Fruit fly (Drosophila melanogaster): ENCODE results near the gene CG33223.
A peak's percentile ranks its signal among the peaks of the same experiment; 100 is the strongest.

CG33223 gene

DNA sequence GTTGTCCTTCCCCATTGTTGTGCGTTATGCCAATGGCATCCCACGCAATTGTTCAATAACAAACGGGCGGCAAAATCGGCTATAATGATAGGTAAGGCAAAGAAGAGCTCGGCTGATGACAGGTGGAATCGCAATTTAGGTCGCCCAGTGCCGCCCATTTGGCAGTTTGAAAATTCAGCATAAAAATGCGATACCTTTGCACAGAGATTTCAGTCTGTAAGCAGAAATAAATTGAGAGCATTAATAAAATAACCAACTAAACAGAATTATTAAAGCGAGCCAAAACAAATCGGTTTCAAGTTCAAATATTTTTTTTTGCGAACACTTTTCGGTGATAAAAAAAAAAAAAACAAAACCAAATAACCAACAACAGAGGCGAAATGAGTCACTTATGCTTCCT lies at the start of gene CG33223:
Gene CG33223, minus strand, starts transcription at position 215 of the 400 bp plus-strand sequence.
- TF ChIP-seq CG34406 (GFP tag; optimal IDR thresholded peaks at IDR 0.05) (no peak), CG6792 (GFP tag; optimal IDR thresholded peaks at IDR 0.05) (no peak), CG11294 (GFP tag; IDR thresholded peaks at IDR 0.05) (no peak), svp (GFP tag) (no peak), CG15336 (GFP tag; IDR thresholded peaks at IDR 0.05) (no peak), Gug (GFP tag; IDR thresholded peaks at IDR 0.05) (no peak), Lpt (GFP tag; optimal IDR thresholded peaks at IDR 0.05) (no peak), CG1621 (tag; optimal IDR thresholded peaks at IDR 0.05) (no peak), net (GFP tag; optimal IDR thresholded peaks at IDR 0.05) (no peak), fd59A (GFP tag; optimal IDR thresholded peaks at IDR 0.05) (no peak), dac (GFP tag; optimal IDR thresholded peaks at IDR 0.05) (no peak), OdsH (GFP tag; optimal IDR thresholded peaks at IDR 0.05) (no peak), vri (GFP tag; optimal IDR thresholded peaks at IDR 0.05) (no peak), dsx (GFP tag; optimal IDR thresholded peaks at IDR 0.05; ENCODE audit: poor library complexity, severe bottlenecking) (no peak), CG11762 (GFP tag; optimal IDR thresholded peaks at IDR 0.05; ENCODE audit: insufficient read depth) (no peak), Smox (GFP tag; optimal IDR thresholded peaks at IDR 0.05) (no peak), cyc (GFP tag; optimal IDR thresholded peaks at IDR 0.05) (no peak), Hr38 (GFP tag; optimal IDR thresholded peaks at IDR 0.05) (no peak), CG8119 (GFP tag; IDR thresholded peaks at IDR 0.05) (no peak), CG6854 (GFP tag; optimal IDR thresholded peaks at IDR 0.05) (no peak)

DNA sequence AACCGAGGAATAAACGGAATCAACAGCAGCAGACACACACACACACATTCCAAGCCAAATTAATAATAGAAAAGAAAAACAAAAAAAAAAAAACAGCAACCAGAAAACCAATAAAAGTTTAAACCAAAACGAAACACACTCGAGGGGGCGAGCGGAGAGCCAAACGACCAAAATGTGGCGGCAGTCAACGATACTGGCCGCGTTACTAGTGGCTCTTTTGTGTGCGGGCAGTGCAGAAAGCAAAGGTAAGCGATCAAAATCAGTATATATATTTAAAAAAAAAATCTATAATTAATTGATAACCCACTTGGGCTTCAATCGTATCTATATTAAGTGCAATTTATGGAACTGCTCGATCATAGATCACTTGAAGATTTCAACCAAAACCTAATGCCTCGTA lies 48.1 kb upstream of the CG33223 start:
- TF ChIP-seq eg (GFP tag; IDR thresholded peaks at IDR 0.05): 0 out of 3 replicates have a peak, but pooled peaks have one; percentile 25
- TF ChIP-seq dsx (GFP tag; optimal IDR thresholded peaks at IDR 0.05; ENCODE audit: poor library complexity, severe bottlenecking): no peak

DNA sequence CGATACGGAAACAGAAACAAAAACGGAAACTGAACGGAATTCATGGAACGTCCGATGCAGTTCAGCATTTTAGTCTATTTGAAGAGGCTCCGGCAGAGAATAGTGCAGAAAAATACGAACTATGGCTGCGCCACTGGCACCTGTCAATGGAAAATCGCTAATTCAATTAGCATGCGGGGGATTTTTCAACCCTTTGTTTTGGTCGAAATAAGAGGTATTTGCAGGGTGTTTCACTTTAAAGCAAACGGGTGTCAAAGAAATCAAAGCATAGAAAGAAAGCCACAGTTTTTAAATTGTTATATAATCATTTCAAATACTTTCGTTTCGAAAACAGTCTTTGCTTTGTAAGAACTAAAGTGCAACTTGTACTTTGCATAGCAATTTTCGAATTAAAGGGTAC lies 45.9 kb upstream of the CG33223 start, which contains the start of gene PIP82:
Gene PIP82, minus strand, starts transcription at position 101 of the 400 bp plus-strand sequence.
- TF ChIP-seq CG8119 (GFP tag; IDR thresholded peaks at IDR 0.05) (no peak), svp (GFP tag) (no peak), CG6792 (GFP tag; optimal IDR thresholded peaks at IDR 0.05) (no peak), CG6163 (GFP tag; IDR thresholded peaks at IDR 0.05) (no peak), CG34406 (GFP tag; optimal IDR thresholded peaks at IDR 0.05) (no peak), Eip93F (GFP tag; optimal IDR thresholded peaks at IDR 0.05) (no peak), acj6 (GFP tag; optimal IDR thresholded peaks at IDR 0.05) (no peak), CG3032 (tag; optimal IDR thresholded peaks at IDR 0.05) (no peak), Eip75B (GFP tag; optimal IDR thresholded peaks at IDR 0.05) (no peak), spab (GFP tag; optimal IDR thresholded peaks at IDR 0.05) (no peak), Sox14 (GFP tag; optimal IDR thresholded peaks at IDR 0.05) (no peak), CG32006 (GFP tag; optimal IDR thresholded peaks at IDR 0.05) (no peak), salr (GFP tag; optimal IDR thresholded peaks at IDR 0.05) (no peak), achi (GFP tag; optimal IDR thresholded peaks at IDR 0.05) (no peak), dsx (GFP tag; optimal IDR thresholded peaks at IDR 0.05; ENCODE audit: poor library complexity, severe bottlenecking) (no peak), Eip78C (GFP tag) (no peak), Smox (GFP tag; optimal IDR thresholded peaks at IDR 0.05) (no peak), Gug (GFP tag; IDR thresholded peaks at IDR 0.05) (no peak), fd85E (GFP tag; optimal IDR thresholded peaks at IDR 0.05) (no peak)

DNA sequence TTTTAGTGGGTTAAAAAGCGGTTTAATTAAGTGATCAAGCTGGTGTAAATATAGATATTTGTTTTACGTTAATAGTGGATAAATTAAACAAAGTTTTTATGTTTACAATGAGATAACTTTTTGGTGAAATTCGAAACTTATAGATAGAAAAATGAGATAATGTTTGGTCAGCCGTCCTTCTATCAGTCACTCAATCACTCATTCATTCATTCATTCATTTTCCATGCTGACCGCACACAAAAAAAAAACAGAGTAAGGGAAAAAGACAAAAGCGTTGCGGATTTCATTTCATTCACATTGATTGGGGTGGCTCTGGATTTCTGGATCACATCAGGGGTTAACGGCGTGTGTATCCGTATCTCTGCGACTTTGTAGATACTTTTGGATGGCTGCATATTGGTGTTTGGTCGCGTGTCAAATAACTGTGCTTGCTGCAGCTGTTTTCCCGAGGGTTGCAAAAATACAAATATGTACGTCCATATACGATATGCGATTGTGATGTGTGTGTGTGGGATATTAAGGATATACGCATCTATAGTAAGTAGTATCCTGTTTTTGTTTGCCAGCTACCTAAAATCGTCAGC lies 40.0 kb upstream of the CG33223 start:
- TF ChIP-seq svp (GFP tag) (peak; percentile 49), Sox14 (GFP tag; optimal IDR thresholded peaks at IDR 0.05) (no peak), eg (GFP tag; IDR thresholded peaks at IDR 0.05) (no peak)

DNA sequence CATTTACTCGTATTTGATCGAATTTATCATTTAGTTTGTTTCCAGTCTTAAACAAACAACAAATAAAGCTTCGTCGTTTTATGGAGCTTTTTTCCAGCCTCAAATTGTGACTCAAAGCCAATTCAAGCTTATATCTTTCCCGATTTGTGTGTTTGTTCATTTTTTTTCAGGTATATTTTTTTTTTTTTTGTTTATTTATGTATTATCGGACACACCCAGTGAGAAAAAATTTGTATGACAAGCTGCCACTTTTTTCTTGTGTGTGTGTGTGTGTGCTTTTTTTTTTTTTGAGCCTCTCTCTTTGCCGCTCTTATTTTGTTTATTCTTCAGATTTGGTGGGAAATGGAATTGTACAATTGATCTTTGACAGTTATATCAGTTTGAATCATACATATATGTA lies 38.8 kb upstream of the CG33223 start:
- no peak for TF ChIP-seq CG6276 (GFP tag; optimal IDR thresholded peaks at IDR 0.05)
- no peak for TF ChIP-seq CG6163 (GFP tag; IDR thresholded peaks at IDR 0.05)
- peak; percentile 38 for TF ChIP-seq Eip78C (GFP tag)
- no peak for TF ChIP-seq dac (GFP tag; optimal IDR thresholded peaks at IDR 0.05)
- peak; percentile 16 for TF ChIP-seq esn (GFP tag; optimal IDR thresholded peaks at IDR 0.05)
- peak; percentile 37; the same call in 1 of the 3 replicates for TF ChIP-seq eg (GFP tag; IDR thresholded peaks at IDR 0.05)
- peak; percentile 14 for TF ChIP-seq Sox102F (GFP tag; optimal IDR thresholded peaks at IDR 0.05)
- peak; percentile 12 for TF ChIP-seq vri (GFP tag; optimal IDR thresholded peaks at IDR 0.05)
- TF ChIP-seq CG15336 (GFP tag; IDR thresholded peaks at IDR 0.05): peak; percentile 35; the same call in 1 of the 2 replicates
- peak; percentile 35; the same call in 1 of the 3 replicates for TF ChIP-seq CG8119 (GFP tag; IDR thresholded peaks at IDR 0.05)
- TF ChIP-seq Met (GFP tag; optimal IDR thresholded peaks at IDR 0.05): peak; percentile 22
- TF ChIP-seq fkh (GFP tag; optimal IDR thresholded peaks at IDR 0.05): peak; percentile 35
- no peak for TF ChIP-seq net (GFP tag; optimal IDR thresholded peaks at IDR 0.05)
- TF ChIP-seq CG8632 (GFP tag; optimal IDR thresholded peaks at IDR 0.05): peak; percentile 14
